Worm (Caenorhabditis elegans): ENCODE data around the gene F53G2.2.
A peak's percentile ranks its signal among the peaks of the same experiment; 100 is the strongest.

ce11 chrII:2503703-2504430 is 22.1 kb downstream of the F53G2.2 start:
- TF ChIP-seq dsc-1 (tag; optimal IDR thresholded peaks at IDR 0.05) (no peak), fos-1 (tag; optimal IDR thresholded peaks at IDR 0.05) (no peak), blmp-1 (tag; optimal IDR thresholded peaks at IDR 0.05) (no peak), aha-1 (tag; optimal IDR thresholded peaks at IDR 0.05) (no peak), tbx-2 (tag; optimal IDR thresholded peaks at IDR 0.05) (no peak), mep-1 (tag; optimal IDR thresholded peaks at IDR 0.05) (peak; percentile 5), pqm-1 (tag; optimal IDR thresholded peaks at IDR 0.05) (no peak), fkh-8 (tag; optimal IDR thresholded peaks at IDR 0.05) (no peak), efl-1 (optimal IDR thresholded peaks at IDR 0.05) (peak in 1 of 2 experiments; percentile 3), efl-1 (GFP tag; optimal IDR thresholded peaks at IDR 0.05 in 1 of 2) (peak in 1 of 2 experiments; percentile 18), ces-1 (GFP tag; optimal IDR thresholded peaks at IDR 0.05) (no peak)

All from whole organism, L1 larva.